Fruit fly (Drosophila melanogaster): ENCODE results near the gene CG3618.

The CG3618 gene

DNA sequence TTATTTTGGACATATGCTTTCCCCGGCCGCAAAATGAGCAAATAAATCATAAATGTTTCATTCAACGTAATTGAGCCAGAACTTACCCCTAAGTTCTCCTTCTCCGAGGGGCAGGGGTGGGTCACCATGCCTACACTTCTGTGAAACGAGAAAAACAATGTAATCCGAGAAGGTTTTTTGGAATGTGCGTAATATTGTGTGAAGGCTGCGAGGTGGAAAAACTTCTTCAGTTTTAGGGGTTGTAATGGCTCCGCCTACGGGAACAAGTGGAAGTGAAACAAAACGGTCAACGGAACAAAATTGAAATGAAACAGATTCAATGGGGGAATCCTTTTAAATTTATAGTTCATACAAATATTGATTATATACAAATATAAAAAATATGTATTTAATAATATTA is 19.1 kb downstream of the CG3618 start:
- TF ChIP-seq CG15710 (tag; optimal IDR thresholded peaks at IDR 0.05) (no peak), Pif1A (GFP tag; optimal IDR thresholded peaks at IDR 0.05) (no peak), EcR (GFP tag; optimal IDR thresholded peaks at IDR 0.05) (no peak), fd96Ca (GFP tag; IDR thresholded peaks at IDR 0.05) (no peak), D1 (tag; optimal IDR thresholded peaks at IDR 0.05) (no peak), Snoo (tag; optimal IDR thresholded peaks at IDR 0.05) (no peak), Pif1B (GFP tag; optimal IDR thresholded peaks at IDR 0.05) (no peak), CG32121 (GFP tag; IDR thresholded peaks at IDR 0.05) (no peak)

DNA sequence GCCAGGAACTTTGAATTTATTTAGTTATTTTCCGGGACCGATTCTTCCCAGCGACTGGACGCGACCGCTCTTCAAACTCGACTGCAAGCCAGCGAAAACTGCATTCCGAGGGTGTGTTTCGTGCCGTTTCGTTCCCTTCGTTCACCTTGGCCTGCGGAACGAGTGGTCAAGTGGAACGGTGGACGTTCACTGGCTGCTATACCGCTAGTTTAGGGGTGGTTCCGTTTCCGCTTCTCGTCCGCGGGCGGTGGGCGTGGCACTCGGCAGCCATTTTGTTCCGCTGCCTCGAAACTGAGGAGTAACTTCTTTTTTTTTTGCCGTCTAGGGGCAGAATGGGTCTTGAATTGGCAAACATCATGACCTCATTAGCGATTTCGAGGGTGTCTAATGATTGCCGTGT is 23.2 kb downstream of the CG3618 start, which contains the start of gene Six4:
Gene Six4, minus strand, starts transcription at position 85 of the 400 bp plus-strand sequence.
- TF ChIP-seq gl (tag; optimal IDR thresholded peaks at IDR 0.05) = no peak
- TF ChIP-seq D1 (tag; optimal IDR thresholded peaks at IDR 0.05) = no peak
- TF ChIP-seq CG34367 (tag; optimal IDR thresholded peaks at IDR 0.05) = no peak
- TF ChIP-seq CG12605 (GFP tag; IDR thresholded peaks at IDR 0.05) = no peak
- no peak for TF ChIP-seq CG8301 (tag; optimal IDR thresholded peaks at IDR 0.05)
- no peak for TF ChIP-seq CG8159 (tag; optimal IDR thresholded peaks at IDR 0.05)
- no peak for TF ChIP-seq Ets98B (GFP tag; IDR thresholded peaks at IDR 0.05)
- TF ChIP-seq Pif1B (GFP tag; optimal IDR thresholded peaks at IDR 0.05) = no peak

DNA sequence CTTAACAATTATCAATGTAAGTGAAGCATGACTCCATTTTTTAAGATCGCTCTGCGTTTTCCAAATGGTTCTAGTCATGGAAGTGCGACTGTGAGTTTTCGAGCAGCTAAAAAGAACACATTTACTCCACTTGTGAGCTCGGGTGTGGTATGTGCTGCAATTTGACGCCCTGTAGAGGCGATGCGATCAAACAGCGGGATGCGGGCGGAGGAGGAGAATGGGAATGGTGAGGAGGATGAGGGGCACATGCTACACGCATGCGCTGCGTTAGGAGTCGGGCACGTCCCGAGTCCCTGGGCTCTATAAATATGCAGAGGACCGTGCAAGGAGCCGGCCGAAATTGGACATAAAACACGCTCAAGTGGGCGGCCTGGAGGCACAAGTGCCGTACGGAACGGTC is 26.6 kb downstream of the CG3618 start:
- TF ChIP-seq CG10348 (GFP tag; IDR thresholded peaks at IDR 0.05) (no peak), CG8301 (tag; optimal IDR thresholded peaks at IDR 0.05) (no peak), Snoo (tag; optimal IDR thresholded peaks at IDR 0.05) (no peak)

- no peak for TF ChIP-seq CG34367 (tag; optimal IDR thresholded peaks at IDR 0.05)
- peak; percentile 9 for TF ChIP-seq D1 (tag; optimal IDR thresholded peaks at IDR 0.05)
Observed at dm6 chr3L:20787835-20788380, 28.0 kb downstream of the CG3618 start, which contains the start of gene CG11396. TSS of gene CG11396 (minus strand) at chr3L:20788137.

- 0 out of 3 replicates have a peak, but pooled peaks have one; percentile 30 for TF ChIP-seq CG4496 (GFP tag; IDR thresholded peaks at IDR 0.05)
- no peak for TF ChIP-seq CG13204 (GFP tag; optimal IDR thresholded peaks at IDR 0.05)
- 0 out of 2 replicates have a peak, but pooled peaks have one; percentile 11 for TF ChIP-seq CG32121 (GFP tag; IDR thresholded peaks at IDR 0.05)
Observed at dm6 chr3L:20785742-20786427, 30.0 kb downstream of the CG3618 start, which contains the start of gene Pcif1. TSS of gene Pcif1 (minus strand) at chr3L:20786197.

DNA sequence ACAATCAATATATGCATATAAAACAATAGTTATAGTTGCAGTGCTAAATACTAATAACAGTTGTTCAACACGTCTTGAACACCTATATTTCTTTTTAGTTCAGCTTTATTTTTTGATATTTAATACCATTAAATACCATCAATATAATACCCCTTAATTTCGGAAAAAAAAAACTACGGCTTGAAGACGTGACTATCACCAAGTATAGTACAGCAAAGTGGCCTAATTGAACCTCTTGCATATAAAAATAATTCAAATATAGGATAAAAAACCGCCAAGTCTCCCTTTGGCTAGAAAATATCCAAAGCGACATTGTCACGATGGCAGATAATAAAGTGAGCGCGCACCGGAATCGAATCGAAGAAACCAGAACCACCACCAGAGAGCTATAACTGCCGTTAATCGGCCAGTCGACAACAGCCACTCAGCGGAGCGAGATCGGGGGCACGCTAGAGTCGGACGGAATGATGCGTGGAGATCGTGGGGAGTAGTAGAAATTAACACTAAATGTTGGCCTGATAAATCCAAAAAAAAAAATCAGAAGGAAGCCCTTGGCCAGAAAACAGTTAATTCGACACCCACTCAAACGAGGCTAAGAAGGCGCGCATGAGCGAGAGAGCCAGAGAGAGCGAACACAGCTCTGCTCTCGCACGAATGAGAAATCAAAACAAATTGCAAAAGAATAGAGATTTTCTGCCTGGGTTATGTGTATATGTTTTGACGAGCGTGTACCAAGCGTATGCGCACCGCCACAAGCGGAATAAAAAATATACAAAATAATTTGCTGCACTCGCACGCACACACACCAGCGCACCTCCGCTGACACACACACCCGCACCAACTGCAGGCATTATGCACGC is 30.8 kb downstream of the CG3618 start:
- TF ChIP-seq CG15710 (tag; optimal IDR thresholded peaks at IDR 0.05) = peak; percentile 38
- peak; percentile 62 for TF ChIP-seq Ets98B (GFP tag; IDR thresholded peaks at IDR 0.05)
- peak; percentile 64 for TF ChIP-seq CG8159 (tag; optimal IDR thresholded peaks at IDR 0.05)
- no peak for TF ChIP-seq CG34367 (tag; optimal IDR thresholded peaks at IDR 0.05)
- TF ChIP-seq Pif1B (GFP tag; optimal IDR thresholded peaks at IDR 0.05) = no peak
- TF ChIP-seq CG32121 (GFP tag; IDR thresholded peaks at IDR 0.05) = no peak
- peak; percentile 27 for TF ChIP-seq Snoo (tag; optimal IDR thresholded peaks at IDR 0.05)
- TF ChIP-seq CG10348 (GFP tag; IDR thresholded peaks at IDR 0.05) = no peak
- TF ChIP-seq CG8301 (tag; optimal IDR thresholded peaks at IDR 0.05) = peak; percentile 41
- TF ChIP-seq CG9948 (tag; optimal IDR thresholded peaks at IDR 0.05) = peak; percentile 18
- TF ChIP-seq CG17806 (tag; optimal IDR thresholded peaks at IDR 0.05) = peak; percentile 18
- TF ChIP-seq CG14655 (GFP tag; optimal IDR thresholded peaks at IDR 0.05) = no peak
- TF ChIP-seq Pif1A (GFP tag; optimal IDR thresholded peaks at IDR 0.05) = peak; percentile 54
- no peak for TF ChIP-seq CG12605 (GFP tag; IDR thresholded peaks at IDR 0.05)
- TF ChIP-seq rn (GFP tag; IDR thresholded peaks at IDR 0.05) = no peak
- TF ChIP-seq D1 (tag; optimal IDR thresholded peaks at IDR 0.05) = no peak
- no peak; the same call in 2 of the 3 replicates for TF ChIP-seq fd96Ca (GFP tag; IDR thresholded peaks at IDR 0.05)
- TF ChIP-seq EcR (GFP tag; optimal IDR thresholded peaks at IDR 0.05) = peak; percentile 11
- TF ChIP-seq CG13204 (GFP tag; optimal IDR thresholded peaks at IDR 0.05) = no peak
- peak; percentile 53 for TF ChIP-seq gl (tag; optimal IDR thresholded peaks at IDR 0.05)
- no peak for TF ChIP-seq CG4496 (GFP tag; IDR thresholded peaks at IDR 0.05)

- TF ChIP-seq Ets98B (GFP tag; IDR thresholded peaks at IDR 0.05) = 0 out of 2 replicates have a peak, but pooled peaks have one; percentile 8
- no peak for TF ChIP-seq CG34367 (tag; optimal IDR thresholded peaks at IDR 0.05)
Observed at dm6 chr3L:20784394-20784793, 31.5 kb downstream of the CG3618 start.

All from whole organism, pupa.